Fruit fly (Drosophila melanogaster): ENCODE results near the gene PEK.

dm6 chr3R:5427157-5427556, 37.4 kb downstream of the PEK start, which contains the start of gene CG12147:
- TF ChIP-seq fd96Ca (GFP tag; IDR thresholded peaks at IDR 0.05) (no peak), CG13204 (GFP tag; optimal IDR thresholded peaks at IDR 0.05) (no peak), Snoo (tag; optimal IDR thresholded peaks at IDR 0.05) (no peak), CG12605 (GFP tag; IDR thresholded peaks at IDR 0.05) (no peak)
